Fruit fly (Drosophila melanogaster): ENCODE data around the gene mTerf5.
A peak's percentile ranks its signal among the peaks of the same experiment; 100 is the strongest.

Gene mTerf5

DNA sequence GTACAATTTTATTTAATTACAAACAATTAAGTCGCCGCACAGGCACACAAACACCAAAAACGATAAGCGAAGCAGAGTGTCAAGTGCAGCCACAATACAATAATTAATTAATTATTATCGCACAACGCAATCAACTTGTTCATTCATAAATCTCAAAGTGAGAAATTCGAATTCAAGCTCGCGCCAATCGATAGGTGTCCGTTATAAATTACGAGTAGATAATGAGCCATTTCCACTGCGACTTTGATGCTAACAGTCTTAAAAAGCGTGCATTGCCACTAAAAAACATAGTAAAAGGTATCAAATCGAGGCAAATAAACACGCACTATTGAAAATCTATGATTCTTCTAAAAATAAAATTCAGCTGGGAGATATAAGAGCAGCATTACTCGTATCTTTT lies 6.7 kb upstream of the mTerf5 start:
- TF ChIP-seq spab (GFP tag; optimal IDR thresholded peaks at IDR 0.05): no peak
- TF ChIP-seq svp (GFP tag): peak; percentile 72
- TF ChIP-seq ss (GFP tag; optimal IDR thresholded peaks at IDR 0.05): no peak

DNA sequence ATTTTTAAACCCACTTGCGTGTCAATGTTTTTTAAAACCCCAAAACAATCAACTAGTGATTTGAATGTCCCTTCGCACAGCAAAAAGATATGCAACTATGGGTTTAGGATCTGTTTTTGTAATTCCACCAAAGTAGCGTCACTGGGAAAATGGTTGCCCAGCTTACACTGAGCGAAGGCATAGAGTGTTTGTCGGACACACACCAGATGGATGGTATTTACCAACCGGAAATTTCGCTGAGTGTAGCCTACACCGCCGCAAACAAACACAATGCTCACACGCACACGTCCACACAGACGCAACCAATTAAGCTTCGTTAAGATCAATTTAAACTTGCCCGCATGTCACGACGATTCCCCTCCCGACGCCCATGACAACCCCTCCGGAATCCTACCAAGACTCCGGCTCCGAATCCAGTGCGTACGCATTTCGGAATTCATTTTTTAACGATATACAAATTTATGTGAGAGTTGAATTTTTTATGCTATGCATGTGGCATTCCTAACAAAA lies 5.3 kb upstream of the mTerf5 start:
- no peak for TF ChIP-seq CG11762 (GFP tag; optimal IDR thresholded peaks at IDR 0.05; ENCODE audit: insufficient read depth)
- TF ChIP-seq Blimp-1 (GFP tag; optimal IDR thresholded peaks at IDR 0.05): no peak
- TF ChIP-seq CG16779 (tag; optimal IDR thresholded peaks at IDR 0.05): no peak
- peak; percentile 66 for TF ChIP-seq Eip78C (GFP tag)
- TF ChIP-seq CG6792 (GFP tag; optimal IDR thresholded peaks at IDR 0.05): no peak
- no peak for TF ChIP-seq CG34406 (GFP tag; optimal IDR thresholded peaks at IDR 0.05)
- TF ChIP-seq svp (GFP tag): peak; percentile 44
- no peak for TF ChIP-seq fd85E (GFP tag; optimal IDR thresholded peaks at IDR 0.05)
- no peak for TF ChIP-seq CG6163 (GFP tag; IDR thresholded peaks at IDR 0.05)

DNA sequence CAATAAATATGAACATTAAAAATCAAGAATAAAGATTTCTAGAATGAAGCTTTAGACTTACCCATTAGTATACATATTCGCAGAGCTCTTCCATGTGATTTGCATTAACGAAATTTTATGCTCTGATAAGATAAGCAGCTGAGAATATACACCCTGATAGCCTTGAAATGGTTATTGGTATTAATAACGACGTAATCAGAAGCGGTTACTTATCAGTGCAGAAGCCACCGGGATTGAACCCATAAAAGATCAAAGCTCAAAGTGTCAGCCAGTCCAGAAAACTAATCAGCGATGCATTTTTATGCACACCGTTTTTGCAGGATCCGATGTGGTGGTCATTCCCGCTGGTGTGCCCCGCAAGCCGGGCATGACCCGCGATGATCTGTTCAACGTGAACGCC lies 3.9 kb upstream of the mTerf5 start:
- TF ChIP-seq svp (GFP tag): peak; percentile 95
- TF ChIP-seq Sox15 (GFP tag; optimal IDR thresholded peaks at IDR 0.05): no peak
- peak; percentile 49 for TF ChIP-seq vri (GFP tag; optimal IDR thresholded peaks at IDR 0.05)

DNA sequence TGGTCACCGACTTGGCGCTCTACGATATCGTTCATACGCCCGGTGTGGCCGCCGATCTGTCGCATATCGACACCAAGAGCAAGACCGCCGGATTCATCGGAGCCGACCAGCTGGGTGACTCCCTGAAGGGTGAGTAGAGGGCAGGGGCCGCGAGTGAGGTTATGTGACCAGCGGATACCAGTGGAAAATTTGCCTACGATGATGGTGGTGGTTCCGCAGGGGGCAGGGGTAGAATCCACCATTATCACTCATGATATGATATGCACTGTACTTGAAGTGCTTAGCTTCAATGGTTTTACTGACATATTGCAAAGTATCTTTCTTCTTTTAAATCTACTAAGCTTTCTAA lies 3.3 kb upstream of the mTerf5 start:
- no peak for TF ChIP-seq Gug (GFP tag; IDR thresholded peaks at IDR 0.05)
- no peak for TF ChIP-seq salr (GFP tag; optimal IDR thresholded peaks at IDR 0.05)
- no peak for TF ChIP-seq CG32006 (GFP tag; optimal IDR thresholded peaks at IDR 0.05)
- TF ChIP-seq CG8632 (GFP tag; optimal IDR thresholded peaks at IDR 0.05): no peak

DNA sequence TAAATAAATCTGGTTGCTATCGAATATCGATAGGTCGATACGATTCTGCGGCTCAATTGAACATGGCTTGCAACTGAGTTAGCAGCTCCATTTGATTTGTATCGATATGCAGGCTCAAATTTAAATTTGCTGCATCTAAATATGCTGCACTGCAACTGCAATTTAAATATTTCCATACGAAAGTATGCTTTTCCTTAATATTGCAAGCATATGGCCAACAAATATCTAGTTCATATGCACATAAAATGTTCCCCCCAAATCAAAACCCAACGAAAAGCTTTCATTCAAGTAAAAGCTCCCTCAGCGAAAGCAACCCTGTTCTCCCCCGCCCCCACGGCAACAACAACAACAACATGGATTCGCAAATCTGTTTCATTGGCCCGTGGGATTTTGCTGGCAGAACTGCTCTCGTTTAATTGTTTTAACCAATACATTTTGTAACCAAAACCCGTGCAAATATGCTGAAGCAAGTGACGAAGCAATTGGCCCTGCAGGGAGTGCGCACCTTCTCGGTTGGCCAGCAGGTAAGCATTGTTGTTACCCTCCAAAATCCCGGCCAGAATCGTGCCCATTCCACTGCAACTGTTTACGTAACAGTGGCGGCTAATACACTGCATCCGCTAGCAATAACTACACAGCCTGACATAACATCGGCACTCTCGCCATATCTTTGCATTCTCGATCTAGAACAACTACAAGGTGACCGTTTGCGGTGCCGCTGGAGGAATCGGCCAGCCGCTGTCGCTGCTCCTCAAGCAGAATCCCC lies 2.7 kb upstream of the mTerf5 start, which contains the start of the genes CG7168 and Mdh2:
CG7168 (minus strand) TSS at position 40 of the 766 bp plus-strand sequence.
Mdh2 (plus strand) TSS at position 354 of the 766 bp plus-strand sequence.
- TF ChIP-seq CG6808 (GFP tag; optimal IDR thresholded peaks at IDR 0.05) (no peak), acj6 (GFP tag; optimal IDR thresholded peaks at IDR 0.05) (no peak), Ets21C (GFP tag; optimal IDR thresholded peaks at IDR 0.05) (no peak), CG10631 (GFP tag; optimal IDR thresholded peaks at IDR 0.05) (no peak), cyc (GFP tag; optimal IDR thresholded peaks at IDR 0.05) (no peak), CG11294 (GFP tag; IDR thresholded peaks at IDR 0.05) (no peak), Hr4 (GFP tag; optimal IDR thresholded peaks at IDR 0.05) (no peak), CG3032 (tag; optimal IDR thresholded peaks at IDR 0.05) (no peak), CG31627 (GFP tag; optimal IDR thresholded peaks at IDR 0.05) (no peak), Lpt (GFP tag; optimal IDR thresholded peaks at IDR 0.05) (no peak), lz (GFP tag; optimal IDR thresholded peaks at IDR 0.05) (peak; percentile 19), salr (GFP tag; optimal IDR thresholded peaks at IDR 0.05) (no peak), CG6276 (GFP tag; optimal IDR thresholded peaks at IDR 0.05) (no peak), achi (GFP tag; optimal IDR thresholded peaks at IDR 0.05) (no peak), dac (GFP tag; optimal IDR thresholded peaks at IDR 0.05) (no peak), CG6163 (GFP tag; IDR thresholded peaks at IDR 0.05) (no peak), CG9139 (GFP tag; optimal IDR thresholded peaks at IDR 0.05) (no peak), Ets96B (tag; optimal IDR thresholded peaks at IDR 0.05) (no peak), Hr38 (GFP tag; optimal IDR thresholded peaks at IDR 0.05) (no peak), CG8319 (GFP tag; optimal IDR thresholded peaks at IDR 0.05) (no peak), Hr39 (GFP tag; optimal IDR thresholded peaks at IDR 0.05) (no peak), Met (GFP tag; optimal IDR thresholded peaks at IDR 0.05) (no peak), svp (GFP tag) (peak; percentile 75), eg (GFP tag; IDR thresholded peaks at IDR 0.05) (no peak), Sox15 (GFP tag; optimal IDR thresholded peaks at IDR 0.05) (no peak), net (GFP tag; optimal IDR thresholded peaks at IDR 0.05) (no peak), Sox102F (GFP tag; optimal IDR thresholded peaks at IDR 0.05) (no peak), CG4318 (GFP tag; optimal IDR thresholded peaks at IDR 0.05) (no peak), CG11902 (GFP tag; optimal IDR thresholded peaks at IDR 0.05) (no peak), pdm3 (GFP tag; optimal IDR thresholded peaks at IDR 0.05) (no peak), dsx (GFP tag; optimal IDR thresholded peaks at IDR 0.05; ENCODE audit: poor library complexity, severe bottlenecking) (peak; percentile 28)

Data from whole organism, prepupa.